Fruit fly (Drosophila melanogaster): Measurements from ENCODE around the gene CG45071.

The CG45071 gene

dm6 chr3L:15158330-15159114 lies 52.8 kb downstream of the CG45071 start, which contains the start of the genes Msh6 and Prp31 (continued):
- no peak for TF ChIP-seq gro (GFP tag; optimal IDR thresholded peaks at IDR 0.05)
- no peak for TF ChIP-seq Drgx (GFP tag; IDR thresholded peaks at IDR 0.05)
- no peak for TF ChIP-seq CG1647 (GFP tag; optimal IDR thresholded peaks at IDR 0.05)
- TF ChIP-seq dimm (GFP tag; IDR thresholded peaks at IDR 0.05): peak; percentile 47; the same call in 1 of the 2 replicates
- TF ChIP-seq CG2120 (GFP tag; optimal IDR thresholded peaks at IDR 0.05): peak; percentile 85
- peak; percentile 27; the same call in 1 of the 2 replicates for TF ChIP-seq NFAT (GFP tag; IDR thresholded peaks at IDR 0.05)
- peak; percentile 29; the same call in 1 of the 2 replicates for TF ChIP-seq E2f1 (GFP tag; IDR thresholded peaks at IDR 0.05)
- no peak for TF ChIP-seq CG31388 (GFP tag; optimal IDR thresholded peaks at IDR 0.05)
- TF ChIP-seq PHDP (tag; optimal IDR thresholded peaks at IDR 0.05): peak; percentile 66
- no peak for TF ChIP-seq CG6791 (GFP tag; IDR thresholded peaks at IDR 0.05; ENCODE audit: partially characterized antibody)
- TF ChIP-seq en (GFP tag; optimal IDR thresholded peaks at IDR 0.05): no peak
- TF ChIP-seq Ravus (GFP tag; IDR thresholded peaks at IDR 0.05): no peak
- TF ChIP-seq CG8478 (optimal IDR thresholded peaks at IDR 0.05): no peak
- no peak for TF ChIP-seq Hr39 (optimal IDR thresholded peaks at IDR 0.05)
- peak; percentile 22; the same call in 1 of the 2 replicates for TF ChIP-seq onecut (GFP tag; IDR thresholded peaks at IDR 0.05)
- TF ChIP-seq nerfin-1 (tag; optimal IDR thresholded peaks at IDR 0.05): peak; percentile 75
- 0 out of 3 replicates have a peak, but pooled peaks have one; percentile 20 for TF ChIP-seq Mrtf (GFP tag; IDR thresholded peaks at IDR 0.05)
- no peak for TF ChIP-seq MTF-1 (GFP tag; optimal IDR thresholded peaks at IDR 0.05; ENCODE audit: borderline replicate concordance)
- TF ChIP-seq zen2 (GFP tag; IDR thresholded peaks at IDR 0.05; ENCODE audit: partially characterized antibody): no peak
- peak; percentile 30 for TF ChIP-seq Dek (tag; optimal IDR thresholded peaks at IDR 0.05)
- TF ChIP-seq Nf-YB (GFP tag; optimal IDR thresholded peaks at IDR 0.05): peak; percentile 48
- no peak for TF ChIP-seq h (optimal IDR thresholded peaks at IDR 0.05)
- peak; percentile 14 for TF ChIP-seq CG15514 (GFP tag; optimal IDR thresholded peaks at IDR 0.05)
- TF ChIP-seq CG17802 (tag; optimal IDR thresholded peaks at IDR 0.05): peak; percentile 58
- no peak for TF ChIP-seq CG16779 (GFP tag; IDR thresholded peaks at IDR 0.05)
- 0 out of 3 replicates have a peak, but pooled peaks have one; percentile 8 for TF ChIP-seq ase (GFP tag; IDR thresholded peaks at IDR 0.05)
- TF ChIP-seq CG6689 (GFP tag; IDR thresholded peaks at IDR 0.05): peak; percentile 63
- peak; percentile 3 for TF ChIP-seq HmgZ (tag; optimal IDR thresholded peaks at IDR 0.05)
- peak; percentile 59 for TF ChIP-seq CG8290 (GFP tag; optimal IDR thresholded peaks at IDR 0.05)
- TF ChIP-seq CG8290 (tag; optimal IDR thresholded peaks at IDR 0.05): no peak
- no peak for TF ChIP-seq CG11093 (GFP tag; IDR thresholded peaks at IDR 0.05)
- TF ChIP-seq CG11696 (GFP tag; IDR thresholded peaks at IDR 0.05): no peak
- TF ChIP-seq nerfin-2 (GFP tag; IDR thresholded peaks at IDR 0.05; ENCODE audit: partially characterized antibody): no peak
- TF ChIP-seq Blimp-1 (GFP tag; optimal IDR thresholded peaks at IDR 0.05): peak; percentile 54
- no peak for TF ChIP-seq z (GFP tag; IDR thresholded peaks at IDR 0.05)
- TF ChIP-seq kni (GFP tag; optimal IDR thresholded peaks at IDR 0.05): no peak
- TF ChIP-seq CG11456 (GFP tag; IDR thresholded peaks at IDR 0.05): no peak
- no peak for TF ChIP-seq abd-A (tag; optimal IDR thresholded peaks at IDR 0.05)
- TF ChIP-seq wor (GFP tag; IDR thresholded peaks at IDR 0.05): no peak; the same call in 1 of the 2 replicates
- TF ChIP-seq Rfx (GFP tag; IDR thresholded peaks at IDR 0.05): peak; percentile 68
- peak; percentile 47 for TF ChIP-seq Spps (tag; optimal IDR thresholded peaks at IDR 0.05)
- TF ChIP-seq mld (GFP tag; IDR thresholded peaks at IDR 0.05; ENCODE audit: partially characterized antibody): no peak
- no peak for TF ChIP-seq NK7.1 (GFP tag; optimal IDR thresholded peaks at IDR 0.05)
- TF ChIP-seq CG6254 (GFP tag; optimal IDR thresholded peaks at IDR 0.05): peak; percentile 3
- peak; percentile 37 for TF ChIP-seq CG3995 (GFP tag; optimal IDR thresholded peaks at IDR 0.05)
- peak; percentile 60; the same call in 1 of the 2 replicates for TF ChIP-seq HLH3B (GFP tag; IDR thresholded peaks at IDR 0.05)
- peak; percentile 76 for TF ChIP-seq CG12659 (GFP tag; optimal IDR thresholded peaks at IDR 0.05)
- peak; percentile 73 for TF ChIP-seq fd3F (GFP tag; optimal IDR thresholded peaks at IDR 0.05)
- peak; percentile 79 for TF ChIP-seq gfzf (GFP tag; optimal IDR thresholded peaks at IDR 0.05)
- TF ChIP-seq dan (GFP tag; IDR thresholded peaks at IDR 0.05): no peak

All from whole organism, embryonic.